Worm (Caenorhabditis elegans): ENCODE measurements around the gene F15E6.3.

Gene F15E6.3

ce11 chrIV:4259433-4259832 lies 35.3 kb upstream of the F15E6.3 start:
- peak; percentile 74 for TF ChIP-seq pqm-1 (tag; optimal IDR thresholded peaks at IDR 0.05)
- TF ChIP-seq madf-5 (GFP tag; IDR thresholded peaks at IDR 0.05): no peak
- no peak for TF ChIP-seq lin-15B (tag; optimal IDR thresholded peaks at IDR 0.05)
- TF ChIP-seq unc-62 (GFP tag; optimal IDR thresholded peaks at IDR 0.05 in 1 of 2): peak in 1 of 2 experiments; percentile 70
- no peak for TF ChIP-seq unc-62 (tag; optimal IDR thresholded peaks at IDR 0.05)
- TF ChIP-seq hlh-11 (tag; optimal IDR thresholded peaks at IDR 0.05): peak; percentile 19
- peak; percentile 58 for TF ChIP-seq dmd-6 (GFP tag; IDR thresholded peaks at IDR 0.05)
- TF ChIP-seq F44E2.7 (GFP tag; IDR thresholded peaks at IDR 0.05): no peak
- peak; percentile 45 for TF ChIP-seq nhr-28 (tag; optimal IDR thresholded peaks at IDR 0.05)

- TF ChIP-seq nhr-11 (tag; optimal IDR thresholded peaks at IDR 0.05) (no peak), nhr-48 (tag; optimal IDR thresholded peaks at IDR 0.05) (no peak), dmd-8 (GFP tag; IDR thresholded peaks at IDR 0.05) (no peak), F10B5.3 (tag; optimal IDR thresholded peaks at IDR 0.05) (no peak), dpl-1 (GFP tag; optimal IDR thresholded peaks at IDR 0.05) (no peak), daf-8 (GFP tag; IDR thresholded peaks at IDR 0.05) (no peak), pqm-1 (tag; optimal IDR thresholded peaks at IDR 0.05) (no peak), R02D3.7 (tag; optimal IDR thresholded peaks at IDR 0.05) (no peak), nhr-111 (GFP tag; optimal IDR thresholded peaks at IDR 0.05) (no peak)
Observed at ce11 chrIV:4262993-4263392, 31.7 kb upstream of the F15E6.3 start, which contains the start of gene col-33. Gene col-33, plus strand, starts transcription at chrIV:4263293.

ce11 chrIV:4264649-4265048 lies 30.0 kb upstream of the F15E6.3 start:
- TF ChIP-seq snpc-1.2 (GFP tag; IDR thresholded peaks at IDR 0.05): no peak
- no peak for TF ChIP-seq D1046.2 (GFP tag; IDR thresholded peaks at IDR 0.05)
- TF ChIP-seq mxl-3 (GFP tag; optimal IDR thresholded peaks at IDR 0.05): no peak
- TF ChIP-seq tag-97 (GFP tag; IDR thresholded peaks at IDR 0.05): no peak
- TF ChIP-seq spr-1 (tag; optimal IDR thresholded peaks at IDR 0.05): no peak
- no peak for TF ChIP-seq lin-29 (GFP tag; IDR thresholded peaks at IDR 0.05)
- no peak for TF ChIP-seq lin-38 (GFP tag; IDR thresholded peaks at IDR 0.05)
- TF ChIP-seq ceh-82 (tag; optimal IDR thresholded peaks at IDR 0.05): no peak
- TF ChIP-seq hif-1 (tag; optimal IDR thresholded peaks at IDR 0.05): no peak
- TF ChIP-seq nhr-41 (GFP tag; IDR thresholded peaks at IDR 0.05): no peak
- no peak for TF ChIP-seq nhr-76 (tag; optimal IDR thresholded peaks at IDR 0.05)
- no peak for TF ChIP-seq F37D6.2 (tag; optimal IDR thresholded peaks at IDR 0.05)
- TF ChIP-seq php-3 (GFP tag; IDR thresholded peaks at IDR 0.05): 0 out of 2 replicates have a peak, but pooled peaks have one; percentile 24
- peak; percentile 98 for TF ChIP-seq set-16 (GFP tag; IDR thresholded peaks at IDR 0.05)
- peak; percentile 55; the same call in 1 of the 2 replicates for TF ChIP-seq pha-4 (GFP tag; IDR thresholded peaks at IDR 0.05)
- TF ChIP-seq pha-4 (tag; optimal IDR thresholded peaks at IDR 0.05): no peak
- no peak for TF ChIP-seq ces-1 (GFP tag; optimal IDR thresholded peaks at IDR 0.05)
- TF ChIP-seq nhr-77 (tag; optimal IDR thresholded peaks at IDR 0.05): no peak
- TF ChIP-seq T26A8.4 (GFP tag; IDR thresholded peaks at IDR 0.05): no peak
- TF ChIP-seq daf-12 (tag; optimal IDR thresholded peaks at IDR 0.05): no peak
- TF ChIP-seq dve-1 (tag; optimal IDR thresholded peaks at IDR 0.05; ENCODE audit: insufficient read depth): no peak
- no peak for TF ChIP-seq Y48G9A.11 (GFP tag; IDR thresholded peaks at IDR 0.05)
- no peak for TF ChIP-seq rbr-2 (tag; optimal IDR thresholded peaks at IDR 0.05)
- TF ChIP-seq duxl-1 (tag; optimal IDR thresholded peaks at IDR 0.05; ENCODE audit: poor library complexity): no peak
- no peak for TF ChIP-seq nhr-28 (tag; optimal IDR thresholded peaks at IDR 0.05)
- no peak for TF ChIP-seq ZK546.5 (tag; optimal IDR thresholded peaks at IDR 0.05)
- TF ChIP-seq dpl-1 (GFP tag; optimal IDR thresholded peaks at IDR 0.05): no peak
- TF ChIP-seq aha-1 (tag): no peak
